Fruit fly (Drosophila melanogaster): ENCODE measurements around the gene Ack.

Ack gene

DNA sequence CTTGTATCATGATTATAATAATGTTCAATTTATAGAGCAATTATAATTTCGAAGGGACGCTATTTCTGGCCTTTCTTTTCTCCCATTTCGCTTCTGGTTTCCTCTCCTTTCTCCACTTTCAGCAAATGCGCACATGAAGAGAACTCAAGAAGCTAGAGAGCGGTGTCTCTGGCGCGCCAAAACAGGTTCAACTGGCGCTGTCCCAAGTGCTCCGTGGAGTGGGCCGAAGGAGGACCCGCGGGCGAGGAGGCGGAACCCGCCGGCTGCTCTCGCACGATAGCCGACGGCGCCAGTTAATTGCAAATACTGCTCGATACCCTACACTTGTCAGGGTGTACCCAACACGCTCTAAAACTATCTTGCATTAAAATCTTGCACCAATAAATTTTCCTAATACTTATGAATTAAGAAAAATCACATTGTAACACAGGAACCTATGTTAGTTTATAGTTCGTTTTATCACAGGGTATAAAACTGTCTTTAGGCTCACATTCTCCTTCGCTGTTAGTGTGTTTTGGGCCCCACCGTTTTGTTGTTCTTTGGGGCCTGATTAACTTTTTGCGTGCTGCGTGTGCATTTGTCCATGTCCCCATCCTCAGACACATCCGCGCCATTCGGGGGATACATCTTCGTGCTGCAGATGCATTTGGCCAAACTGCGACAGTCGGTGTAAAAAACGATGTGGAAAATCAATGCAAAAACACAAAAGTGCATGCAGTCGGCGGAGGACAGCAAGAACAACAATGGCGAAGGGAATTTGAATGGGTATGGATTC, 37.6 kb upstream of the Ack start (continued):
- TF ChIP-seq CG9932 (GFP tag; IDR thresholded peaks at IDR 0.05) (peak; percentile 93), CG17359 (tag; optimal IDR thresholded peaks at IDR 0.05) (peak; percentile 92), CG4820 (GFP tag; optimal IDR thresholded peaks at IDR 0.05) (peak; percentile 78), CG8281 (tag; optimal IDR thresholded peaks at IDR 0.05) (peak; percentile 62), CG14667 (GFP tag; IDR thresholded peaks at IDR 0.05) (peak; percentile 89), CG42726 (GFP tag; IDR thresholded peaks at IDR 0.05; ENCODE audit: partially characterized antibody) (no peak), Jarid2 (GFP tag; optimal IDR thresholded peaks at IDR 0.05) (peak; percentile 47), Taf1 (GFP tag; IDR thresholded peaks at IDR 0.05) (peak; percentile 85), CG10431 (GFP tag; optimal IDR thresholded peaks at IDR 0.05) (peak; percentile 22), gcm (GFP tag; optimal IDR thresholded peaks at IDR 0.05) (peak; percentile 45), CG2875 (GFP tag; optimal IDR thresholded peaks at IDR 0.05) (peak; percentile 54), CG2199 (GFP tag; IDR thresholded peaks at IDR 0.05) (no peak), pum (GFP tag; optimal IDR thresholded peaks at IDR 0.05) (peak; percentile 78), Rfx (GFP tag; IDR thresholded peaks at IDR 0.05) (peak; percentile 96), row (GFP tag; IDR thresholded peaks at IDR 0.05) (peak; percentile 96)

DNA sequence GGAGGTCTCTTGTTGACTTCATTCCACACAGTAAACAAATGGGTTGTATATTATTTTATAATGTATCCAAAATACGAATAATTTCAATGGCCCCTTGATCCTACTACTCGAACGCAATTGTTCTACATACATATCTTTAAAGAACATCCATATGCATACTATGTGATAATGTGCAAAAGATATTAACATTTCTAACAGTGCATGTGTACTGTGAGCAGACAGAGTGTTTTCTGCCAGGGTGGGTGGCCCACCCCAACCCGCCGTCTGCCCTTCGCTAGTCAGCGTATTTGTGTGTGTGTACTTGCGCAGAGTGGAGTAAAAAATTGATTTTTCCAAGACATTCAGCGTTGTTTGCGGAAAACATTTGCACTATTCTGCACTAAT, 37.0 kb upstream of the Ack start:
- TF ChIP-seq CG7271 (tag; optimal IDR thresholded peaks at IDR 0.05) (no peak), CG4707 (GFP tag; optimal IDR thresholded peaks at IDR 0.05) (peak; percentile 33), CoRest (tag; optimal IDR thresholded peaks at IDR 0.05) (no peak), CG11695 (GFP tag; IDR thresholded peaks at IDR 0.05) (peak; percentile 79), CG12219 (GFP tag; optimal IDR thresholded peaks at IDR 0.05) (peak; percentile 67), CG10274 (GFP tag; optimal IDR thresholded peaks at IDR 0.05) (no peak), da (GFP tag; optimal IDR thresholded peaks at IDR 0.05) (no peak), Myb (GFP tag; optimal IDR thresholded peaks at IDR 0.05) (no peak), Stat92E (GFP tag; optimal IDR thresholded peaks at IDR 0.05) (no peak), danr (GFP tag; IDR thresholded peaks at IDR 0.05) (peak; percentile 47; the same call in 1 of the 2 replicates), ssp (GFP tag; IDR thresholded peaks at IDR 0.05) (no peak), YL-1 (GFP tag; optimal IDR thresholded peaks at IDR 0.05) (no peak), chif (GFP tag; optimal IDR thresholded peaks at IDR 0.05) (peak in 1 of 2 experiments; percentile 2), ken (GFP tag; IDR thresholded peaks at IDR 0.05) (peak; percentile 70; the same call in 2 of the 3 replicates), tup (GFP tag; optimal IDR thresholded peaks at IDR 0.05) (peak; percentile 33), amos (GFP tag; IDR thresholded peaks at IDR 0.05; ENCODE audit: partially characterized antibody) (no peak), kni (GFP tag; optimal IDR thresholded peaks at IDR 0.05) (no peak), CHES-1-like (GFP tag; optimal IDR thresholded peaks at IDR 0.05) (no peak), Mad (GFP tag; optimal IDR thresholded peaks at IDR 0.05) (no peak), lbe (GFP tag; optimal IDR thresholded peaks at IDR 0.05) (peak; percentile 62), CG10654 (GFP tag; optimal IDR thresholded peaks at IDR 0.05) (peak; percentile 50), jigr1 (GFP tag; IDR thresholded peaks at IDR 0.05) (peak; percentile 51; the same call in 2 of the 3 replicates), fd3F (GFP tag; optimal IDR thresholded peaks at IDR 0.05) (peak; percentile 17), NfI (GFP tag; optimal IDR thresholded peaks at IDR 0.05) (peak; percentile 75), Ravus (GFP tag; IDR thresholded peaks at IDR 0.05) (peak; percentile 57), CG12769 (tag; optimal IDR thresholded peaks at IDR 0.05) (peak; percentile 89), Nf-YB (GFP tag; optimal IDR thresholded peaks at IDR 0.05) (no peak), CG34376 (GFP tag; optimal IDR thresholded peaks at IDR 0.05) (no peak), mirr (GFP tag; optimal IDR thresholded peaks at IDR 0.05) (no peak), CG6175 (GFP tag; IDR thresholded peaks at IDR 0.05) (no peak), CG12659 (GFP tag; optimal IDR thresholded peaks at IDR 0.05) (no peak), CG7372 (GFP tag; IDR thresholded peaks at IDR 0.05) (no peak), CG34224 (GFP tag; IDR thresholded peaks at IDR 0.05; ENCODE audit: partially characterized antibody) (no peak)

All from whole organism, embryonic.